Fruit fly (Drosophila melanogaster): Measurements from ENCODE around the gene CG42464.

CG42464 gene

dm6 chr2L:3737682-3738081, 38.4 kb downstream of the CG42464 start (continued):
- TF ChIP-seq pita (GFP tag; optimal IDR thresholded peaks at IDR 0.05) (no peak), CG16779 (GFP tag; IDR thresholded peaks at IDR 0.05) (no peak), pum (GFP tag; optimal IDR thresholded peaks at IDR 0.05) (no peak), Hr51 (GFP tag; optimal IDR thresholded peaks at IDR 0.05) (peak in 1 of 2 experiments; percentile 4), Oaz (GFP tag; IDR thresholded peaks at IDR 0.05) (no peak), Doc2 (GFP tag; IDR thresholded peaks at IDR 0.05) (no peak), CG18262 (tag; optimal IDR thresholded peaks at IDR 0.05) (no peak), CG12769 (tag; optimal IDR thresholded peaks at IDR 0.05) (no peak), Hr78 (GFP tag; optimal IDR thresholded peaks at IDR 0.05) (no peak), lola (GFP tag; optimal IDR thresholded peaks at IDR 0.05) (no peak), CG30403 (GFP tag; optimal IDR thresholded peaks at IDR 0.05) (peak; percentile 7), CG1603 (tag; optimal IDR thresholded peaks at IDR 0.05) (no peak), gt (GFP tag; IDR thresholded peaks at IDR 0.05) (no peak), pzg (GFP tag; optimal IDR thresholded peaks at IDR 0.05) (no peak), MTF-1 (GFP tag; optimal IDR thresholded peaks at IDR 0.05; ENCODE audit: borderline replicate concordance) (no peak), CG2678 (tag; optimal IDR thresholded peaks at IDR 0.05) (peak; percentile 51), vfl (GFP tag; optimal IDR thresholded peaks at IDR 0.05) (no peak), CG17829 (tag; optimal IDR thresholded peaks at IDR 0.05) (no peak), crol (GFP tag; IDR thresholded peaks at IDR 0.05) (no peak), CG2875 (GFP tag; optimal IDR thresholded peaks at IDR 0.05) (no peak), D (optimal IDR thresholded peaks at IDR 0.05) (no peak), D (GFP tag; optimal IDR thresholded peaks at IDR 0.05) (no peak), CG11398 (GFP tag; optimal IDR thresholded peaks at IDR 0.05) (no peak), oc (tag; optimal IDR thresholded peaks at IDR 0.05) (no peak), HLH4C (GFP tag; IDR thresholded peaks at IDR 0.05; ENCODE audit: partially characterized antibody) (no peak), CG16813 (GFP tag; IDR thresholded peaks at IDR 0.05; ENCODE audit: partially characterized antibody) (no peak), Max (GFP tag; optimal IDR thresholded peaks at IDR 0.05) (no peak), klu (GFP tag; IDR thresholded peaks at IDR 0.05) (no peak), Hand (GFP tag; optimal IDR thresholded peaks at IDR 0.05) (peak; percentile 25), mirr (GFP tag; optimal IDR thresholded peaks at IDR 0.05) (no peak), cas (GFP tag; IDR thresholded peaks at IDR 0.05) (no peak), CG2129 (GFP tag; IDR thresholded peaks at IDR 0.05; ENCODE audit: partially characterized antibody) (no peak), CG7963 (GFP tag; IDR thresholded peaks at IDR 0.05; ENCODE audit: partially characterized antibody) (no peak), az2 (GFP tag; optimal IDR thresholded peaks at IDR 0.05) (no peak), fd102C (GFP tag; optimal IDR thresholded peaks at IDR 0.05) (no peak), grau (tag; optimal IDR thresholded peaks at IDR 0.05) (peak; percentile 35), CG3281 (GFP tag; optimal IDR thresholded peaks at IDR 0.05) (peak; percentile 37), CG18619 (GFP tag; optimal IDR thresholded peaks at IDR 0.05) (no peak), Fer1 (GFP tag; optimal IDR thresholded peaks at IDR 0.05) (no peak), Hey (tag; optimal IDR thresholded peaks at IDR 0.05) (no peak), al (GFP tag; IDR thresholded peaks at IDR 0.05) (no peak), Ets65A (GFP tag) (peak; percentile 15), CG4820 (GFP tag; optimal IDR thresholded peaks at IDR 0.05) (no peak), CG9727 (GFP tag; optimal IDR thresholded peaks at IDR 0.05) (peak; percentile 0), lov (optimal IDR thresholded peaks at IDR 0.05) (no peak), lov (GFP tag; IDR thresholded peaks at IDR 0.05) (no peak), CG4360 (GFP tag; IDR thresholded peaks at IDR 0.05) (no peak), CG12744 (GFP tag; optimal IDR thresholded peaks at IDR 0.05) (no peak), CG7556 (GFP tag; optimal IDR thresholded peaks at IDR 0.05) (peak; percentile 47), Poxn (GFP tag; IDR thresholded peaks at IDR 0.05) (no peak), Hr39 (optimal IDR thresholded peaks at IDR 0.05) (no peak), Abd-B (GFP tag; optimal IDR thresholded peaks at IDR 0.05) (no peak)

Data from whole organism, embryonic.